Worm (Caenorhabditis elegans) whole organism, midembryonic: ENCODE measurements around the gene ncx-2.

Source experiments
- T22C8.4 ChIP-seq: fragments of 200-800 bp; sonication (Bioruptor generic); IDR thresholded peaks from 2 replicates; pipeline ENCODE4 v1.3.6; 2022; ENCODE audit warnings: missing genetic modification characterization, missing compliant biosample characterization
- cog-1 ChIP-seq: sonication (generic microtip); optimal IDR thresholded peaks from 2 replicates; lab custom pipeline; 2016; ENCODE audit warnings: missing genetic modification characterization, missing compliant biosample characterization
- flt-1 ChIP-seq: fragments of 200-800 bp; sonication (Bioruptor generic); IDR thresholded peaks from 2 replicates; pipeline ENCODE4 v1.3.6; 2022; ENCODE audit warnings: missing genetic modification characterization, missing compliant biosample characterization
- klf-2 ChIP-seq: fragments of 200-800 bp; sonication (Bioruptor generic); conservative IDR thresholded peaks from 2 replicates; pipeline ENCODE4 v1.3.6; 2022; ENCODE audit warnings: missing genetic modification reagents, missing genetic modification characterization, missing compliant biosample characterization
- med-1 ChIP-seq: sonication (generic microtip); optimal IDR thresholded peaks from 2 replicates; lab custom pipeline; 2017; ENCODE audit warnings: missing genetic modification characterization, mild to moderate bottlenecking, missing compliant biosample characterization, antibody characterized with exemption, missing genetic modification reagents; ENCODE audit not compliant: insufficient read depth
- ref-1 ChIP-seq: fragments of 200-800 bp; sonication (Bioruptor generic); conservative IDR thresholded peaks from 2 replicates; pipeline ENCODE4 v1.3.6; 2022; ENCODE audit warnings: missing genetic modification reagents, missing genetic modification characterization, missing compliant biosample characterization
- tab-1 ChIP-seq: fragments of 200-800 bp; sonication (Bioruptor generic); IDR thresholded peaks from 2 replicates; pipeline ENCODE4 v1.3.6; 2022; ENCODE audit warnings: missing genetic modification characterization, missing compliant biosample characterization
- ztf-23 ChIP-seq: fragments of 200-800 bp; sonication (Bioruptor generic); IDR thresholded peaks from 2 replicates; pipeline ENCODE4 v1.3.6; 2022; ENCODE audit warnings: missing genetic modification reagents, missing genetic modification characterization, missing compliant biosample characterization
- ztf-29 ChIP-seq: fragments of 200-800 bp; sonication (Bioruptor generic); IDR thresholded peaks from 2 replicates; pipeline ENCODE4 v1.3.6; 2022; ENCODE audit warnings: missing genetic modification reagents, missing genetic modification characterization, missing compliant biosample characterization

Gene ncx-2

DNA sequence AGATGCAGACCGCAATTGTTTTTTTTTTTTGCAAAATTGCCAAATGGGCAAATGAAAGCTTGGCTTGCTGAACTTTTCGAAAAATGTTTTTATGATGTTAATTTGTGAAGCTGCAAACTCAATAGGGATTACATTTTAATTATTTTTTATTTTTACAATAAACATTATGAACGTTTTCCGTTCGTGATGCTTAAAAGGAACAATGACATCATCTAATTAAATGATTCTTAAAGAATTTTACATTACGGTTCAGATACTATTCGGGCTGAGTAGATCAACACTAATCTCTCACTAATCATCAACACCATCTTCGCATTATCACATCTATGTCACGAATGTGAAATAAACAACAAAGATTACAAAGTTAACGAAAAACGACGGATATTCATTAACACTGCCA is 9.0 kb downstream of the ncx-2 start, which contains the start of gene C10G8.3:
TSS of gene C10G8.3 (plus strand) at position 301 of the 400 bp plus-strand sequence.
- TF ChIP-seq klf-2 (GFP tag; lab: Robert Waterston, UW) (no peak), med-1 (GFP tag; lab: Kevin White, UChicago) (no peak), flt-1 (GFP tag; lab: Robert Waterston, UW) (no peak), ref-1 (no peak), ztf-29 (GFP tag; lab: Robert Waterston, UW) (no peak), cog-1 (no peak), tab-1 (no peak), T22C8.4 (no peak), ztf-23 (GFP tag; lab: Robert Waterston, UW) (no peak)

DNA sequence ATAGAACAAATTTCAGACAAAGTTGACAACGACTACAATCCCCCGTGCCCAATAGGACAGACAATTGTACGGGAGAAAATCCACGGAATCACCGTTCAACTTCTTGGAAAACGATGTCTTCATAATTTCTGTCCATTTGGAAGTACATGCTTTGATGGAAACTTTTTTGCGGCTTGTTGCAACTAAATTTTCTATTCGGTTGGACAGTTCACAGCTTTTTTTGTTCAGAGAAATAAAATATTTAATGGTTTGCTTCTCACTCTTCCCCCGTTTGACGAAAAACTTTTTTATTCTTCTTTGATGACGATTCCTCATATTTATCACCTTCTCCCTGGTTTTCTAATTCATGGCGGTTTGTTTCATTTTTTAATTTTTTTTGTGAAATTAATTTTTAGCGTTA is 10.6 kb downstream of the ncx-2 start, which contains the start of gene C10G8.2:
TSS of gene C10G8.2 (plus strand) at position 301 of the 400 bp plus-strand sequence.
- no peak for TF ChIP-seq ztf-29 (GFP tag; lab: Robert Waterston, UW)
- TF ChIP-seq klf-2 (GFP tag; lab: Robert Waterston, UW), result no peak
- no peak for TF ChIP-seq cog-1
- TF ChIP-seq T22C8.4, result no peak
- TF ChIP-seq flt-1 (GFP tag; lab: Robert Waterston, UW), result no peak

DNA sequence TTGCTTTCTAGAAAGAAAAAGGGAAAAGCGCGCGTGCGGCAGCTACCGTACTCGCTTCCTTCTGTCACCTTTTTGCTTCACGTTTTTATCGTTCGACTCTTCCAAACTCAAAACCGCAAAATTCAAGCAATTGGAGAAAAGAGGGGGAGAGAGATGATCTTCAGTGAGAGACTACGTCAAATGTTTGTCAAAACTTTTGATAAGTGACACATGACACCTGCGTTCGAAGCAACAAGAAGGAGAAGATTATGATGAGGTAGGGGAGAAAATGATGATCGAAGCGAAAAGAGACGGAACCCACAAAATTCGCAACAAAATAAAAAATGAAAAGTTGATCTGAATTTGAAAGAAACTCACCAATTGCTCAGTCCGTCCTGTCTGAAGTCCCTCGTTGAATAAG is 14.9 kb downstream of the ncx-2 start:
- no peak for TF ChIP-seq ref-1
- no peak for TF ChIP-seq ztf-29 (GFP tag; lab: Robert Waterston, UW)
- no peak for TF ChIP-seq cog-1
- no peak for TF ChIP-seq tab-1
- TF ChIP-seq ztf-23 (GFP tag; lab: Robert Waterston, UW), result no peak
- TF ChIP-seq med-1 (GFP tag; lab: Kevin White, UChicago), result no peak
- TF ChIP-seq T22C8.4, result no peak
- TF ChIP-seq klf-2 (GFP tag; lab: Robert Waterston, UW), result no peak
- TF ChIP-seq flt-1 (GFP tag; lab: Robert Waterston, UW), result no peak

DNA sequence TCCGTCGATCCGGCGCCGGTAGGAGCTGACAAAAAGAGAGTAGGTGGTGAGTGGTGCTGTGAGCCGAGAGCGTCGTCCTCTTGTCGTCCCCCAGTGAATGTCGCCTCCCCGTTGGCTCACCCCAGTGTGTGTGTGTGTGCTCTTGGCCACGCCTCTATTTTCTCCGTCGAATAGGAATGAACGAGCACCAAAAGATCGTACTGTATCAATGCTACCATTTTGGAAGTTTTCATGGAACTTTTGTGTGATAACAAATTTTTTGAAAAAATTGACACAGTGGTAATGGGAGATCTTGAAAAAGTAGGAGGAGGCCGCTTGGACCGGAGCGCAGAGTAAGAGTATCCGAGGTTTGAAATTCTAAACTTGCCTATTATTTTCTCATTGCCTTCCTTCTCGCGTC is 16.0 kb downstream of the ncx-2 start, which contains the start of gene ceh-34:
TSS of gene ceh-34 (minus strand) at position 101 of the 400 bp plus-strand sequence.
- TF ChIP-seq ref-1 (no peak), flt-1 (GFP tag; lab: Robert Waterston, UW) (no peak), ztf-29 (GFP tag; lab: Robert Waterston, UW) (no peak), T22C8.4 (no peak), med-1 (GFP tag; lab: Kevin White, UChicago) (no peak), cog-1 (no peak), klf-2 (GFP tag; lab: Robert Waterston, UW) (no peak), ztf-23 (GFP tag; lab: Robert Waterston, UW) (no peak), tab-1 (no peak)

DNA sequence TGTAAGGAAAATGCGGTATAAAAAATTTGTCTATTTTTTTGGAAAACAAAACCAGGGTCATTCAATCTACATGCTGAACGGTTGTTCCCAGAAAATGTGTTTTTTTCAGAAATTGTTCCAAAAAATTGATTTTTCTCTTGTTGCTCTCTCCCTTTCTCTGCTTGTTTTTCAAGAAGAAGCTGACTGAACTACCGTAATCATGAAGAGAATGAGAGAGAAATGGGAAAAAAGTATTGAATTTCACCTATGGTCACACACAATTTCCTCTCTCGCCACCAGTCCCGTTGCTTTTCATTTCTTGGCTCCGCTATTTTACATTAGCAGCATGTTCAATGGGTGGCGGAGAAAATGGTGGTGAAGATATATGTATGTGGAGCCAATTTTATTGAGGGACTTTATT is 19.3 kb downstream of the ncx-2 start:
- TF ChIP-seq cog-1, result no peak
- TF ChIP-seq flt-1 (GFP tag; lab: Robert Waterston, UW), result no peak
- TF ChIP-seq tab-1, result no peak
- TF ChIP-seq ztf-23 (GFP tag; lab: Robert Waterston, UW), result no peak
- no peak for TF ChIP-seq ref-1
- no peak for TF ChIP-seq klf-2 (GFP tag; lab: Robert Waterston, UW)
- TF ChIP-seq T22C8.4, result no peak
- TF ChIP-seq ztf-29 (GFP tag; lab: Robert Waterston, UW), result no peak
- TF ChIP-seq med-1 (GFP tag; lab: Kevin White, UChicago), result no peak

DNA sequence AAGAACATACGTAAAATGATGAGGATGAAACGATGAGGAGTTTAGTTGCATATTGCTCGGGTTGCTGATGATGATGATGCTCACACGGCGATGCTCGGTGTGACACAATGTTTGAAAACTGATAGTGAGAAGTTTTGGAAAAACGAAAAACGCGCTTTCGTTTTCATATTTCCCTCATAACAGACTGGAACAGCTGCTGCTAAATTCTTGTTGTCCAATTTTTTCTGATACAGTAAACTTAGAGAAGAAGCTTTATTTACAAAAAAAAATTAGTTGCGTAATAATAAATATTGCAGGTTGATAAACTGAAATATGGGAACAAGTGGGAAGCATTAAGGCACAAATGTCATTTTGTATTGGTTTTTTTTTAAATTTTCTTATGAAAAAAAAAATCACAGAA is 21.1 kb downstream of the ncx-2 start, which contains the start of gene ceh-33:
TSS of gene ceh-33 (minus strand) at position 101 of the 400 bp plus-strand sequence.
- TF ChIP-seq med-1 (GFP tag; lab: Kevin White, UChicago) (no peak), T22C8.4 (no peak), cog-1 (no peak), flt-1 (GFP tag; lab: Robert Waterston, UW) (no peak), ztf-23 (GFP tag; lab: Robert Waterston, UW) (no peak), tab-1 (no peak), ref-1 (no peak), klf-2 (GFP tag; lab: Robert Waterston, UW) (no peak), ztf-29 (GFP tag; lab: Robert Waterston, UW) (no peak)

DNA sequence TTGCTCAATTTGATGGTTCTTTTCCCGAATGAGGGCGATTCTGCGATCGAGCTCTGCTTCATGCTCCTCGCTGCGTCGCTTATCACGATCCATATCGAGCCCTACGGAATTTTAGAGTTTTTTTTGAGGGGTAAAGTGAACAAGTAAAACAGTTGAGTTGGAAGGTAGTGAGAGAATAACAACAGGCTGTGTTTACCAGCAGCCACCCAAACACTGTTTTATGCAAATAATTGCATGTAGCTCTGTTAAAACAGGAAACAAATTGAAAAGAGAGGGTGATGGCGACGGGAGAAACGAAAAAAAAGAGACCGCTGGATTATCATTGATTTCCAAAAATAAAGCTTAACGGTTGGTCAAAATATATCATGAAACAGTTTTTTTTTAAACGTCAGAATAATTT is 24.8 kb downstream of the ncx-2 start, which contains the start of gene C10G8.8:
TSS of gene C10G8.8 (minus strand) at position 101 of the 400 bp plus-strand sequence.
- no peak for TF ChIP-seq T22C8.4
- no peak for TF ChIP-seq med-1 (GFP tag; lab: Kevin White, UChicago)
- no peak for TF ChIP-seq ztf-29 (GFP tag; lab: Robert Waterston, UW)
- TF ChIP-seq tab-1, result no peak
- no peak for TF ChIP-seq ref-1
- no peak for TF ChIP-seq ztf-23 (GFP tag; lab: Robert Waterston, UW)
- no peak for TF ChIP-seq klf-2 (GFP tag; lab: Robert Waterston, UW)
- TF ChIP-seq cog-1, result no peak

DNA sequence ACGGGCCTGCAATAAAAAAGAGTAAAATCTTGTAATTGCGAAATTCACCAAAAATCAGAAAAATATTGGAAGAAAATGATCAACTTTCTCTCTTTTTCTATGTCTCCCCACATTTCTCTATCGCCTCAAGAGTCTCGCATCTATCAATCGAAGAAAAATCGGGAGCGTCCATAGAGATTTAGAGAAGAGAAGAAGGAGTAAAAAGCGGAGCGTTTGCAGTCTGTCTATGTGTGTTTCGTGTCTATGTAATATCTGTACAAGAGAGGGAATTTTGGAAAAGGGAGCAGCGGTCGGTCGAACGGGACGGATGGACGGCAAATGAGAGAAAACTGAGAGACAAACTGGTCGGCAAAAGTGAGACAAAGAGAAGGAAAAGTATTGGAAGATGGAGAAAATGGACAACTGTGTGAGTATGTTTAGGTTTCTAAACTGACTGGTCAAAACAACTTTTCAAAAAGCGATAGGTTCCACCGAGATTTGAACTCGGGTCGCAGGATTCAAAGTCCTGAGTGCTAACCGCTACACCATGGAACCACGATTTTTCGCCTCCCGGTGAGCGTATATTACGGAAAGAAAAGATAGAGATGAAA is 26.3 kb downstream of the ncx-2 start:
- TF ChIP-seq klf-2 (GFP tag; lab: Robert Waterston, UW), result 0 out of 2 replicates have a peak, but pooled peaks have one; percentile 13
- no peak for TF ChIP-seq ztf-23 (GFP tag; lab: Robert Waterston, UW)

DNA sequence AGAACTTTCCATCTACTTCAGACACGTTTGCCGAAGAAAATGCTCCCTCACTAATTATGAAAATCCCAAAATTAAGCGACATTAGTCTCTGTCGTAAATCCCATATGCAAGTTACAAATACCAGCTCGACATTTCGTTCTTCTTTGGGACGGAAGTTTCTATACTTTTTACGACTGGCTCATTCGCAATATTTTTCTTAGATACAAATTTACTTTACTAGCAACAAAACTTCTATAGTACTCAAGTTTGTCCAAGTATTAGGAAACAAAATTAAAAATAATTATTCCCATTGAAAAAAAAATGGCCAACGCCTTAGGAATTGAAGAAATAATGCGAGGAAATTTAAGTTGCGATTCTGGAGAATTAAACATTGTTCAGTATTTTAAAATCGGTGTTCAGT is 27.5 kb downstream of the ncx-2 start, which contains the start of gene srg-26:
TSS of gene srg-26 (plus strand) at position 301 of the 400 bp plus-strand sequence.
- TF ChIP-seq cog-1, result no peak
- no peak for TF ChIP-seq med-1 (GFP tag; lab: Kevin White, UChicago)
- no peak for TF ChIP-seq tab-1
- TF ChIP-seq ref-1, result no peak
- TF ChIP-seq ztf-29 (GFP tag; lab: Robert Waterston, UW), result no peak
- no peak for TF ChIP-seq ztf-23 (GFP tag; lab: Robert Waterston, UW)
- no peak for TF ChIP-seq flt-1 (GFP tag; lab: Robert Waterston, UW)
- TF ChIP-seq T22C8.4, result no peak
- no peak for TF ChIP-seq klf-2 (GFP tag; lab: Robert Waterston, UW)

DNA sequence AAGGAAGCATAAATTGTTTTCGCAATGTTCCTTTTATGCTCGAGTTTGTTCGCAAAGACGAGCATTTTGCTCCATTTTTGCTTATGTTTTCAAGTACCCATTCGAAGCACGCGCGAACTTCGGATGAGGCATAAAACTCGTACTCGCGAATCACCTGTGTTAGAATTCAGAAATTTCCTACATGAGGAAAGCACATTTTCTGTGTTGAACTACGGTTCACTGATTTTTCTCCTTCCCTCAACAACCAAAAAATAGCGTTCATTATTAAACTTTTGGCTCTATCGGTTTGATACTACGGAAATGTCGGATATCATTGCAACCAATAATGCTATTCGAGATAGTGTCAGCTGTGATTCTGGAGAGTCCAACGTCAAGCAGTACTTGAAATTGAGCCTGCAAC is 31.1 kb downstream of the ncx-2 start, which contains the start of gene srg-28:
TSS of gene srg-28 (plus strand) at position 301 of the 400 bp plus-strand sequence.
- TF ChIP-seq ztf-23 (GFP tag; lab: Robert Waterston, UW), result no peak
- TF ChIP-seq flt-1 (GFP tag; lab: Robert Waterston, UW), result no peak
- TF ChIP-seq cog-1, result no peak
- TF ChIP-seq med-1 (GFP tag; lab: Kevin White, UChicago), result no peak
- TF ChIP-seq klf-2 (GFP tag; lab: Robert Waterston, UW), result no peak
- no peak for TF ChIP-seq tab-1
- no peak for TF ChIP-seq T22C8.4
- no peak for TF ChIP-seq ref-1
- no peak for TF ChIP-seq ztf-29 (GFP tag; lab: Robert Waterston, UW)
